Worm (Caenorhabditis elegans) whole organism, midembryonic: Measurements from ENCODE around the gene lpr-4.
A peak's percentile ranks its signal among the peaks of the same experiment; 100 is the strongest.

ENCODE experiments used
- T22C8.4 ChIP-seq: fragments of 200-800 bp; sonication (Bioruptor generic); IDR thresholded peaks from 2 replicates; pipeline ENCODE4 v1.3.6; 2022; ENCODE audit warnings: missing genetic modification characterization, missing compliant biosample characterization
- cog-1 ChIP-seq: sonication (generic microtip); optimal IDR thresholded peaks from 2 replicates; lab custom pipeline; 2016; ENCODE audit warnings: missing genetic modification characterization, missing compliant biosample characterization
- flt-1 ChIP-seq: fragments of 200-800 bp; sonication (Bioruptor generic); IDR thresholded peaks from 2 replicates; pipeline ENCODE4 v1.3.6; 2022; ENCODE audit warnings: missing genetic modification characterization, missing compliant biosample characterization
- klf-2 ChIP-seq: fragments of 200-800 bp; sonication (Bioruptor generic); conservative IDR thresholded peaks from 2 replicates; pipeline ENCODE4 v1.3.6; 2022; ENCODE audit warnings: missing genetic modification reagents, missing genetic modification characterization, missing compliant biosample characterization
- med-1 ChIP-seq: sonication (generic microtip); optimal IDR thresholded peaks from 2 replicates; lab custom pipeline; 2017; ENCODE audit warnings: missing genetic modification characterization, mild to moderate bottlenecking, missing compliant biosample characterization, antibody characterized with exemption, missing genetic modification reagents; ENCODE audit not compliant: insufficient read depth
- ref-1 ChIP-seq: fragments of 200-800 bp; sonication (Bioruptor generic); conservative IDR thresholded peaks from 2 replicates; pipeline ENCODE4 v1.3.6; 2022; ENCODE audit warnings: missing genetic modification reagents, missing genetic modification characterization, missing compliant biosample characterization
- tab-1 ChIP-seq: fragments of 200-800 bp; sonication (Bioruptor generic); IDR thresholded peaks from 2 replicates; pipeline ENCODE4 v1.3.6; 2022; ENCODE audit warnings: missing genetic modification characterization, missing compliant biosample characterization
- ztf-23 ChIP-seq: fragments of 200-800 bp; sonication (Bioruptor generic); IDR thresholded peaks from 2 replicates; pipeline ENCODE4 v1.3.6; 2022; ENCODE audit warnings: missing genetic modification reagents, missing genetic modification characterization, missing compliant biosample characterization
- ztf-29 ChIP-seq: fragments of 200-800 bp; sonication (Bioruptor generic); IDR thresholded peaks from 2 replicates; pipeline ENCODE4 v1.3.6; 2022; ENCODE audit warnings: missing genetic modification reagents, missing genetic modification characterization, missing compliant biosample characterization

Gene lpr-4

DNA sequence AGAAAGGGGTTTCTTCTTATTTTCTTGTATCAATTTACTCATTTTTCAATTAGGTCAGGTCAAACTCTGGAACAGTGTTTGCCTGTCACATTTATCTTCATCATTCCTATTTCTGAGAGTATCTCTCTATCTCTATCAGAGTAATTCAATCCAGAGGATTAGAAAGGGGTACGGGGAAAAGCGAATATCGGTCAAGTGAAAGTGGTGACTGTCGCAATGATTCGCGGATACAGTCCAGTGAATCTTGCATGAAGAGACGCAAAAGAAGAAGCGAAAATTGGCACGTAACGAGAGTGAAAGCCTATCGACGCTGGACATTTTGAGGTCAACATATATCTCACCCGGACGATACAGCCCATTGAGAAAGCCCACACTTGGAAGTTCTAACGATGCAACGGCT is at the start of gene lpr-4:
TSS of gene lpr-4 (plus strand) at position 328 of the 400 bp plus-strand sequence.
- no peak for TF ChIP-seq ztf-23
- TF ChIP-seq ref-1 (GFP tag; lab: Robert Waterston, UW): no peak
- no peak for TF ChIP-seq tab-1 (GFP tag; lab: Robert Waterston, UW)
- TF ChIP-seq ztf-29 (GFP tag; lab: Robert Waterston, UW): no peak
- no peak for TF ChIP-seq T22C8.4 (GFP tag; lab: Robert Waterston, UW)
- TF ChIP-seq med-1 (GFP tag; lab: Kevin White, UChicago): no peak
- TF ChIP-seq cog-1 (tag; lab: Kevin White, UChicago): no peak
- TF ChIP-seq klf-2: no peak
- TF ChIP-seq flt-1 (GFP tag; lab: Robert Waterston, UW): no peak

ce11 chrX:11016100-11016499 is 48.8 kb upstream of the lpr-4 start, which contains the start of gene egl-15:
egl-15 (plus strand) TSS chrX:11016400.
- TF ChIP-seq tab-1 (GFP tag; lab: Robert Waterston, UW) (no peak), flt-1 (GFP tag; lab: Robert Waterston, UW) (no peak), ref-1 (GFP tag; lab: Robert Waterston, UW) (no peak), klf-2 (no peak), T22C8.4 (GFP tag; lab: Robert Waterston, UW) (no peak)

DNA sequence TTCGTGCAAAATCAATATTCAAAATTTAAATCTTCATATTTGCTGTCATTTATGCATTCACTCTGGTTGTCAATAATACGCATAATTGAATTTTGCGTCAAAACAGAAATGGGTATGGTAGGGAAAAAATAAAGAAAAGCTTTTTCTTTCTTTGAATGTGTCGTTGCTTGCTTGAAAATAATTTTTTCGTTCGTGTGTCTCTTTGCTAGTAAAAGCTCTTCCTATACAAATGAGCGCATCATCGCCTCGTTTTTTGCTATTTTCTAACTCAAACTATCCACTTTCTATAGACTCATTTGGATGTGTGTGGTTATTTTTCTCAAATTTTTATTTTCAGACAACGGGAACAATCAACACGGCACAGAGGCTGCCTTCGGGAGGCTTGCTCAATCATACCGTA is 36.3 kb upstream of the lpr-4 start, which contains the start of gene ldb-1:
TSS of gene ldb-1 (plus strand) at position 301 of the 400 bp plus-strand sequence.
- TF ChIP-seq ref-1 (GFP tag; lab: Robert Waterston, UW) (no peak), tab-1 (GFP tag; lab: Robert Waterston, UW) (no peak), klf-2 (no peak), flt-1 (GFP tag; lab: Robert Waterston, UW) (no peak), med-1 (GFP tag; lab: Kevin White, UChicago) (no peak), ztf-23 (no peak), T22C8.4 (GFP tag; lab: Robert Waterston, UW) (no peak)

DNA sequence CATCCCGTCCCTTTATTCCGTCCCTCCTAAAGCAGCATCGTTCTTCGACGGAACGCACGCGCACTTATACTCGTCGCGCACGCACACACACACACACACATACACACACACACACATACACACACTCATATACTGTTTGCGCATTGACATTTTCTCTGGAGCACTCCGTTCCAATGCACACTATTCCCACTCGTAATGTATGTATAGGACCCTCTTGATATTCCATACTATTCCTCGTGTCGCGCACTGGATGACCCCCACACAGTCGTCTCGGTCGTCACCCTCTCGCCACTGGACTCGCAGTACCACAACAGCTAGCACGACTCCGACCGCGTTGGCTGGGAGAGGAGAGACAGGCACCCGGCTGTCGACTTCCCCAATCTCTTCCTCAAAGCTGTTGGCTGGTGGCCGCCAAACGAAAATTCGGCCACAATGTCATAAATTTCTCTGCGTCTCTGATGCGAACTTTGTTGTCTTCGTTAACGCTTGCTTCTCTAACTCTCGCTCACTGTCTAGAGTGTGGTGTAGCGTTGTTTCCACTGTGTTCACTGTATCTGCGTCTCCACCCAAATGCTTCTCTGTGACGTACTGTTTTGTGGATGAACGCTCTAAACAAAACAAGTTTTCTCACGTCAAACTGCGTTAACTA is 33.8 kb upstream of the lpr-4 start:
- TF ChIP-seq T22C8.4 (GFP tag; lab: Robert Waterston, UW): no peak
- TF ChIP-seq cog-1 (tag; lab: Kevin White, UChicago): peak; percentile 96
- TF ChIP-seq ztf-23: no peak
- no peak; the same call in 1 of the 2 replicates for TF ChIP-seq klf-2
- TF ChIP-seq ref-1 (GFP tag; lab: Robert Waterston, UW): 0 out of 2 replicates have a peak, but pooled peaks have one; percentile 14
- peak; percentile 58; the same call in 1 of the 2 replicates for TF ChIP-seq ztf-29 (GFP tag; lab: Robert Waterston, UW)
- TF ChIP-seq tab-1 (GFP tag; lab: Robert Waterston, UW): no peak
- no peak for TF ChIP-seq med-1 (GFP tag; lab: Kevin White, UChicago)
- TF ChIP-seq flt-1 (GFP tag; lab: Robert Waterston, UW): peak; percentile 74; the same call in 1 of the 2 replicates

- TF ChIP-seq ztf-23: no peak
- TF ChIP-seq flt-1 (GFP tag; lab: Robert Waterston, UW): peak; percentile 53; the same call in 1 of the 2 replicates
Observed at ce11 chrX:11031869-11032268, 33.1 kb upstream of the lpr-4 start.

ce11 chrX:11032412-11032811 is 32.5 kb upstream of the lpr-4 start:
- no peak for TF ChIP-seq cog-1 (tag; lab: Kevin White, UChicago)
- no peak for TF ChIP-seq ref-1 (GFP tag; lab: Robert Waterston, UW)

DNA sequence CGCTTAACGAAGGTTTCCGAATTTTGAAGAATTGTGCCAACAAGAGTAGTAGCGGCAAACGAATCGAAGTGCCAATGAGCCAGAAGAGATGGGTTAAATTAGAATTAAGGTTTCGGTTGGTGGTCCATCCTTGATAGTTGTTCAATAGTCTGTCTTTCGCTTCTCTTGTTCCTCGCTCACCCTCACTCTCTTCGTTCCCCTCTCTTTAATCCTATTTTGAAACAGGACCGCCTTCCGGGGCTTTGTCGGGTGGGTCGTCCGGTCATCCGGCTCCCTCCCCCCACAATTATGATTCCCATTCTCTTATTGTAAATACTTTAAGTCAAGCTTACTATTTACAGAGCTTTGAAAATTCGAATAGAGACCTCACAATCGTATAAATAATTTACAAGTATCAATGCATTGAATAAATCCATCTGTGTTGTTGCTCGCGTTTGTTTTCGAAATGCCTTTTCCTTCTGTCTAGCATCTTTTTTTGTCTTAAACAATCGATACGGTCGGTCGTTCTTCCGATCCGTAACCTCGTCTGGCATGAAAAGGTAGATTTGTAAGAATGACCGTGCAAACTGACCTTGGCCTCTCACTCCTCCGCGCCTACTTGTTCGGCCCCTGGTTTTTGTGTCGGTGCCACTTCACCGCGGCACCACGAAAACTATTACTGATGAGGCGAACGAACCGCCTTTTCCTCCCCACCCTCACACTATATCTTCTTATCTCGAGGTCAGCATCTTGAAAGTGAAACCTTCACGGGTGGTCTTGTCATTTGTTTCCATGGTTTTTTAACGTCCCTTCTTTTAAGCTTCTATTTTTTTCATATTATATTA is 31.6 kb upstream of the lpr-4 start:
- TF ChIP-seq klf-2 (no peak), ref-1 (GFP tag; lab: Robert Waterston, UW) (no peak), tab-1 (GFP tag; lab: Robert Waterston, UW) (no peak), cog-1 (tag; lab: Kevin White, UChicago) (no peak), flt-1 (GFP tag; lab: Robert Waterston, UW) (no peak), ztf-23 (no peak), ztf-29 (GFP tag; lab: Robert Waterston, UW) (no peak), med-1 (GFP tag; lab: Kevin White, UChicago) (no peak), T22C8.4 (GFP tag; lab: Robert Waterston, UW) (no peak)

ce11 chrX:11033952-11034287 is 31.0 kb upstream of the lpr-4 start:
- TF ChIP-seq cog-1 (tag; lab: Kevin White, UChicago) (no peak), ztf-29 (GFP tag; lab: Robert Waterston, UW) (no peak), T22C8.4 (GFP tag; lab: Robert Waterston, UW) (no peak), klf-2 (no peak), flt-1 (GFP tag; lab: Robert Waterston, UW) (no peak), med-1 (GFP tag; lab: Kevin White, UChicago) (no peak), tab-1 (GFP tag; lab: Robert Waterston, UW) (no peak), ztf-23 (no peak), ref-1 (GFP tag; lab: Robert Waterston, UW) (no peak)

DNA sequence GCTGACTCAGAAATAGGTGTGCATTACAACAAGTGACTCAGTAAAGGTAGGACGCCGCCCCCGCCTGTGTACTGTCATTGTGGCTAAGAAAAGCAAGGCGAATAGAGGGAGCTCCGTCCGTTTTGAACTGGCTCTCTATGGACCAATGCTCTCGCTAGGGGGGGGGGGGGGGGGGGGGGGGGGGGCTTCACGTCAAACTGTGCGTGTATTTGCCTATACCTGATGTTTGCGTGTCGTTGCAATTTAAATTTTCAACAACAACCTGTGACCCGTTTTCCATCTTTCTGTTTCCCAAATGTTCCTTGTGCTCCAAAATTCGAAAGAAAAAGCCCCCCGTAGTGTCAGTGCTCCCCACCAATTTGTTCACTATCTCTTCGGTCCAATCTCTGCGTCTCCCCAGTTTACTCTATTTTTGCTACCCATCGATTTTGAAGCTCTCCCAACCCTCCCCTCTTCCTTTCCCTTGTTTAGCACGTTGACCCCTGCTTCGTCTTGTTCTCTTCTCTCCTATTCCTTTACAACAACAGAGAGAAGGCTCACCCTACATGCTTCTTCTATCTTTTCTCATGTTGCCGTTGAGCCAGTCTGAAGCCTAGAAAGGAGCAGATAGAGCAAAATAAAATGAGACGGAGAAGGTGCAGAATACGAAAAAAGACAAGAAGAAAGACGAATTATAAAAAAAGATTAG is 30.4 kb upstream of the lpr-4 start:
- TF ChIP-seq T22C8.4 (GFP tag; lab: Robert Waterston, UW) (0 out of 2 replicates have a peak, but pooled peaks have one; percentile 7), cog-1 (tag; lab: Kevin White, UChicago) (peak; percentile 25), klf-2 (no peak), tab-1 (GFP tag; lab: Robert Waterston, UW) (0 out of 2 replicates have a peak, but pooled peaks have one; percentile 18), med-1 (GFP tag; lab: Kevin White, UChicago) (no peak), ref-1 (GFP tag; lab: Robert Waterston, UW) (no peak)
